Worm (Caenorhabditis elegans): ENCODE measurements around the gene ttr-16.

ttr-16 gene

ce11 chrIV:11092502-11093080, 28.7 kb upstream of the ttr-16 start, which contains the start of gene bcc-1:
Gene bcc-1 (minus strand): TSS chrIV:11092552.
- TF ChIP-seq mep-1 (tag; optimal IDR thresholded peaks at IDR 0.05) = no peak
- no peak for TF ChIP-seq drap-1 (GFP tag; optimal IDR thresholded peaks at IDR 0.05)
- no peak for TF ChIP-seq nhr-12 (tag; optimal IDR thresholded peaks at IDR 0.05)
- no peak for TF ChIP-seq elt-1 (tag; optimal IDR thresholded peaks at IDR 0.05; ENCODE audit: borderline replicate concordance, insufficient read depth)
- TF ChIP-seq nhr-237 (tag; optimal IDR thresholded peaks at IDR 0.05) = no peak
- no peak for TF ChIP-seq ham-2 (GFP tag; optimal IDR thresholded peaks at IDR 0.05)
- no peak for TF ChIP-seq snpc-4 (tag; optimal IDR thresholded peaks at IDR 0.05)
- no peak for TF ChIP-seq elt-3 (tag; optimal IDR thresholded peaks at IDR 0.05)

- no peak for TF ChIP-seq ces-1 (GFP tag; optimal IDR thresholded peaks at IDR 0.05)
- no peak for TF ChIP-seq ztf-11 (tag; optimal IDR thresholded peaks at IDR 0.05)
- TF ChIP-seq flh-1 (GFP tag; optimal IDR thresholded peaks at IDR 0.05) = no peak
- no peak for TF ChIP-seq tbx-8 (GFP tag; optimal IDR thresholded peaks at IDR 0.05)
- TF ChIP-seq lin-32 (GFP tag; optimal IDR thresholded peaks at IDR 0.05) = no peak
- no peak for TF ChIP-seq hlh-1 (tag; optimal IDR thresholded peaks at IDR 0.05)
Observed at ce11 chrIV:11089527-11089926, 25.6 kb upstream of the ttr-16 start, which contains the start of gene M7.7. Gene M7.7 (plus strand): TSS chrIV:11089827.

ce11 chrIV:11083609-11084008, 19.7 kb upstream of the ttr-16 start, which contains the start of gene klc-1:
Gene klc-1 (plus strand): TSS chrIV:11083735.
- no peak for TF ChIP-seq ham-2 (GFP tag; optimal IDR thresholded peaks at IDR 0.05)
- peak; percentile 62 for TF ChIP-seq lsy-2 (tag; optimal IDR thresholded peaks at IDR 0.05)
- TF ChIP-seq blmp-1 (tag; optimal IDR thresholded peaks at IDR 0.05) = no peak
- no peak for TF ChIP-seq M03D4.4 (tag; optimal IDR thresholded peaks at IDR 0.05)
- no peak for TF ChIP-seq mab-5 (tag; optimal IDR thresholded peaks at IDR 0.05)

ce11 chrIV:11082789-11083235, 18.9 kb upstream of the ttr-16 start:
- no peak for TF ChIP-seq lin-32 (GFP tag; optimal IDR thresholded peaks at IDR 0.05)
- no peak for TF ChIP-seq elt-1 (tag; optimal IDR thresholded peaks at IDR 0.05; ENCODE audit: borderline replicate concordance, insufficient read depth)
- TF ChIP-seq mls-2 (tag; optimal IDR thresholded peaks at IDR 0.05) = peak; percentile 60
- TF ChIP-seq nhr-28 (tag; optimal IDR thresholded peaks at IDR 0.05) = no peak
- TF ChIP-seq lin-13 (tag; optimal IDR thresholded peaks at IDR 0.05) = peak; percentile 37
- TF ChIP-seq mab-5 (tag; optimal IDR thresholded peaks at IDR 0.05) = no peak
- peak; percentile 56 for TF ChIP-seq sptf-1 (tag; optimal IDR thresholded peaks at IDR 0.05)
- no peak for TF ChIP-seq tbx-8 (GFP tag; optimal IDR thresholded peaks at IDR 0.05)
- TF ChIP-seq pha-4 (tag; optimal IDR thresholded peaks at IDR 0.05) = peak; percentile 83
- no peak for TF ChIP-seq ceh-43 (GFP tag; optimal IDR thresholded peaks at IDR 0.05)
- peak; percentile 54 for TF ChIP-seq blmp-1 (tag; optimal IDR thresholded peaks at IDR 0.05)
- TF ChIP-seq flh-1 (GFP tag; optimal IDR thresholded peaks at IDR 0.05) = no peak
- no peak for TF ChIP-seq nhr-76 (tag; optimal IDR thresholded peaks at IDR 0.05)
- peak; percentile 5 for TF ChIP-seq cnd-1 (tag; optimal IDR thresholded peaks at IDR 0.05)
- TF ChIP-seq M03D4.4 (tag; optimal IDR thresholded peaks at IDR 0.05) = peak; percentile 32
- no peak for TF ChIP-seq ceh-83 (GFP tag; optimal IDR thresholded peaks at IDR 0.05)
- peak; percentile 95 for TF ChIP-seq ces-1 (GFP tag; optimal IDR thresholded peaks at IDR 0.05)
- TF ChIP-seq sem-2 (GFP tag; optimal IDR thresholded peaks at IDR 0.05) = no peak
- TF ChIP-seq nhr-12 (tag; optimal IDR thresholded peaks at IDR 0.05) = no peak
- TF ChIP-seq lsy-2 (tag; optimal IDR thresholded peaks at IDR 0.05) = peak; percentile 81
- TF ChIP-seq ztf-11 (tag; optimal IDR thresholded peaks at IDR 0.05) = peak; percentile 69
- TF ChIP-seq mep-1 (tag; optimal IDR thresholded peaks at IDR 0.05) = peak; percentile 82
- TF ChIP-seq unc-62 (GFP tag; optimal IDR thresholded peaks at IDR 0.05) = peak; percentile 90
- peak; percentile 85 for TF ChIP-seq ham-2 (GFP tag; optimal IDR thresholded peaks at IDR 0.05)
- peak; percentile 13 for TF ChIP-seq elt-3 (tag; optimal IDR thresholded peaks at IDR 0.05)
- peak; percentile 72 for TF ChIP-seq drap-1 (GFP tag; optimal IDR thresholded peaks at IDR 0.05)
- peak; percentile 67 for TF ChIP-seq unc-120 (tag; optimal IDR thresholded peaks at IDR 0.05; ENCODE audit: poor library complexity, severe bottlenecking)
- peak; percentile 88 for TF ChIP-seq nhr-237 (tag; optimal IDR thresholded peaks at IDR 0.05)
- TF ChIP-seq ceh-39 (tag; optimal IDR thresholded peaks at IDR 0.05) = no peak
- TF ChIP-seq hlh-1 (tag; optimal IDR thresholded peaks at IDR 0.05) = peak; percentile 46

- TF ChIP-seq zip-8 (tag; optimal IDR thresholded peaks at IDR 0.05) = peak; percentile 14
- no peak for TF ChIP-seq blmp-1 (tag; optimal IDR thresholded peaks at IDR 0.05)
- no peak for TF ChIP-seq bed-3 (GFP tag; optimal IDR thresholded peaks at IDR 0.05)
- no peak for TF ChIP-seq unc-39 (tag; optimal IDR thresholded peaks at IDR 0.05)
- no peak for TF ChIP-seq nhr-237 (tag; optimal IDR thresholded peaks at IDR 0.05)
- no peak for TF ChIP-seq nhr-76 (tag; optimal IDR thresholded peaks at IDR 0.05)
- TF ChIP-seq ceh-83 (GFP tag; optimal IDR thresholded peaks at IDR 0.05) = no peak
- no peak for TF ChIP-seq lin-32 (GFP tag; optimal IDR thresholded peaks at IDR 0.05)
Observed at ce11 chrIV:11082153-11082552, 18.2 kb upstream of the ttr-16 start, which contains the start of gene let-70. Gene let-70 (minus strand): TSS chrIV:11082253.

Data from whole organism, mixed stage, embryonic.